Worm (Caenorhabditis elegans): ENCODE measurements around the gene gldi-6.

Gene gldi-6

ce11 chrII:3499386-3499785 is 52.6 kb downstream of the gldi-6 start, which contains the start of gene Y49F6B.9:
Gene Y49F6B.9 (minus strand): TSS chrII:3499387.
- TF ChIP-seq dao-5 (tag; optimal IDR thresholded peaks at IDR 0.05): no peak
- TF ChIP-seq him-1 (tag; optimal IDR thresholded peaks at IDR 0.05): no peak
- no peak for TF ChIP-seq W03F9.2 (tag; optimal IDR thresholded peaks at IDR 0.05)

- TF ChIP-seq W03F9.2 (tag; optimal IDR thresholded peaks at IDR 0.05) (no peak), him-1 (tag; optimal IDR thresholded peaks at IDR 0.05) (no peak), dao-5 (tag; optimal IDR thresholded peaks at IDR 0.05) (no peak)
Observed at ce11 chrII:3500373-3500772, 53.6 kb downstream of the gldi-6 start.

ce11 chrII:3502011-3502410 is 55.3 kb downstream of the gldi-6 start:
- TF ChIP-seq dao-5 (tag; optimal IDR thresholded peaks at IDR 0.05): no peak
- TF ChIP-seq W03F9.2 (tag; optimal IDR thresholded peaks at IDR 0.05): no peak
- no peak for TF ChIP-seq him-1 (tag; optimal IDR thresholded peaks at IDR 0.05)
